Fruit fly (Drosophila melanogaster) whole organism, embryonic: Measurements from ENCODE around the gene TotB.

ENCODE experiments used
- Antp ChIP-seq: fragments of 200-800 bp; sonication (Bioruptor generic); optimal IDR thresholded peaks from 3 replicates; lab custom pipeline; 2016; ENCODE audit warnings: missing biosample characterization, missing genetic modification characterization
- CG1024 ChIP-seq: fragments of 200-800 bp; sonication (Bioruptor generic); IDR thresholded peaks from 2 replicates; pipeline ENCODE4 v1.3.6; 2022; ENCODE audit warnings: missing biosample characterization, missing genetic modification characterization
- CG10431 ChIP-seq: fragments of 200-800 bp; sonication (Bioruptor generic); optimal IDR thresholded peaks from 3 replicates; lab custom pipeline; 2018; ENCODE audit warnings: missing biosample characterization, mild to moderate bottlenecking, missing genetic modification characterization
- CG10979 ChIP-seq: fragments of 200-800 bp; sonication (Bioruptor generic); optimal IDR thresholded peaks from 2 replicates; lab custom pipeline; 2018; ENCODE audit warnings: missing biosample characterization, mild to moderate bottlenecking, missing genetic modification characterization, moderate library complexity
- CG11085 ChIP-seq: fragments of 200-800 bp; sonication (Bioruptor generic); IDR thresholded peaks from 2 replicates; pipeline ENCODE4 v1.3.6; 2022; ENCODE audit warnings: missing biosample characterization, missing genetic modification characterization
- CG11247 ChIP-seq: fragments of 200-800 bp; sonication (Bioruptor generic); IDR thresholded peaks from 2 replicates; pipeline ENCODE4 v1.3.6; 2022; ENCODE audit warnings: missing biosample characterization, missing genetic modification characterization
- CG11560 ChIP-seq: fragments of 200-800 bp; sonication (Bioruptor generic); IDR thresholded peaks from 3 replicates; pipeline ENCODE4 v1.3.6; 2022; ENCODE audit warnings: missing biosample characterization, missing genetic modification characterization
- CG12769 ChIP-seq: fragments of 200-800 bp; sonication (Bioruptor generic); optimal IDR thresholded peaks from 2 replicates; lab custom pipeline; 2019; ENCODE audit warnings: missing biosample characterization, mild to moderate bottlenecking, missing genetic modification characterization, moderate library complexity
- CG13123 ChIP-seq: fragments of 200-800 bp; sonication (Bioruptor generic); optimal IDR thresholded peaks from 2 replicates; lab custom pipeline; 2016; ENCODE audit warnings: missing biosample characterization, missing genetic modification characterization
- CG15514 ChIP-seq: fragments of 200-800 bp; sonication (Bioruptor generic); optimal IDR thresholded peaks from 3 replicates; lab custom pipeline; 2017; ENCODE audit warnings: missing biosample characterization, missing genetic modification characterization, mild to moderate bottlenecking, moderate library complexity, missing genetic modification reagents
- CG2199 ChIP-seq: fragments of 200-800 bp; sonication (Bioruptor generic); IDR thresholded peaks from 3 replicates; pipeline ENCODE4 v1.3.6; 2022; ENCODE audit warnings: missing biosample characterization, missing genetic modification characterization
- CG31365 ChIP-seq: fragments of 200-800 bp; sonication (Bioruptor generic); optimal IDR thresholded peaks from 2 replicates; lab custom pipeline; 2018; ENCODE audit warnings: missing biosample characterization, mild to moderate bottlenecking, missing genetic modification characterization
- CG34376 ChIP-seq: fragments of 200-800 bp; sonication (Bioruptor generic); optimal IDR thresholded peaks from 2 replicates; lab custom pipeline; 2018; ENCODE audit warnings: missing biosample characterization, mild to moderate bottlenecking, missing genetic modification characterization
- CG3847 ChIP-seq: fragments of 200-800 bp; sonication (Bioruptor generic); IDR thresholded peaks from 2 replicates; pipeline ENCODE4 v1.3.6; 2022; ENCODE audit warnings: missing biosample characterization, missing genetic modification characterization
- CG43689 ChIP-seq: fragments of 200-800 bp; sonication (Bioruptor generic); IDR thresholded peaks from 2 replicates; pipeline ENCODE4 v1.3.6; 2022; ENCODE audit warnings: missing biosample characterization, missing genetic modification characterization
- CG4424 ChIP-seq: fragments of 200-800 bp; sonication (Bioruptor generic); optimal IDR thresholded peaks from 3 replicates; lab custom pipeline; 2016; ENCODE audit warnings: missing biosample characterization, missing genetic modification characterization
- CG6683 ChIP-seq: fragments of 200-800 bp; sonication (Bioruptor generic); optimal IDR thresholded peaks from 2 replicates; lab custom pipeline; 2017; ENCODE audit warnings: missing biosample characterization, mild to moderate bottlenecking, missing genetic modification characterization, missing genetic modification reagents
- CG8359 ChIP-seq: fragments of 200-800 bp; sonication (Bioruptor generic); optimal IDR thresholded peaks from 2 replicates; lab custom pipeline; 2017; ENCODE audit warnings: missing biosample characterization, mild to moderate bottlenecking, missing genetic modification characterization, borderline replicate concordance
- CG9727 ChIP-seq: fragments of 200-800 bp; sonication (Bioruptor generic); optimal IDR thresholded peaks from 3 replicates; lab custom pipeline; 2017; ENCODE audit warnings: missing biosample characterization, mild to moderate bottlenecking, missing genetic modification characterization
- Dad ChIP-seq: fragments of 200-800 bp; sonication (Bioruptor generic); optimal IDR thresholded peaks from 3 replicates; lab custom pipeline; 2016; ENCODE audit warnings: missing biosample characterization, missing genetic modification characterization
- Ets65A ChIP-seq: fragments of 200-800 bp; sonication (Bioruptor generic); peaks from one replicate; lab custom pipeline; 2016; ENCODE audit warnings: missing biosample characterization, missing genetic modification characterization
- Ets97D ChIP-seq: fragments of 200-800 bp; sonication (Bioruptor generic); optimal IDR thresholded peaks from 3 replicates; lab custom pipeline; 2016; ENCODE audit warnings: missing biosample characterization, missing genetic modification characterization
- H15 ChIP-seq: fragments of 200-800 bp; sonication (Bioruptor generic); IDR thresholded peaks from 3 replicates; pipeline ENCODE4 v1.3.6; 2022; ENCODE audit warnings: missing biosample characterization, missing genetic modification characterization
- H2.0 ChIP-seq: fragments of 200-800 bp; sonication (Bioruptor generic); IDR thresholded peaks from 2 replicates; pipeline ENCODE4 v1.3.6; 2022; ENCODE audit warnings: missing biosample characterization, missing genetic modification characterization
- Med ChIP-seq: fragments of 200-800 bp; sonication (Bioruptor generic); peaks from one replicate; lab custom pipeline; 2016; ENCODE audit warnings: missing biosample characterization, missing genetic modification characterization, mild to moderate bottlenecking, inconsistent platforms, moderate library complexity
- NFAT ChIP-seq: fragments of 200-800 bp; sonication (Bioruptor generic); IDR thresholded peaks from 2 replicates; pipeline ENCODE4 v1.3.6; 2022; ENCODE audit warnings: missing biosample characterization, missing genetic modification characterization
- Pdp1 ChIP-seq, 2 experiments: fragments of 200-800 bp; sonication (Bioruptor generic); optimal IDR thresholded peaks; 3 replicates each; lab custom pipeline; 2016; ENCODE audit warnings: missing biosample characterization in 2 of 2, missing genetic modification characterization in 2 of 2, mild to moderate bottlenecking in 1 of 2, moderate library complexity in 1 of 2
- Tbp ChIP-seq: fragments of >200 bp; optimal IDR thresholded peaks from 2 replicates; lab custom pipeline; 2018; ENCODE audit warnings: missing biosample characterization, missing genetic modification characterization
- btn ChIP-seq: fragments of 200-800 bp; sonication (Bioruptor generic); optimal IDR thresholded peaks from 2 replicates; lab custom pipeline; 2016; ENCODE audit warnings: missing biosample characterization, missing genetic modification characterization
- ci ChIP-seq: fragments of 200-800 bp; sonication (Bioruptor generic); IDR thresholded peaks from 3 replicates; pipeline ENCODE4 v1.3.6; 2022; ENCODE audit warnings: missing biosample characterization, missing genetic modification characterization
- da ChIP-seq: fragments of 200-800 bp; sonication (Bioruptor generic); optimal IDR thresholded peaks from 2 replicates; lab custom pipeline; 2016; ENCODE audit warnings: missing biosample characterization, missing genetic modification characterization
- eve ChIP-seq, 2 experiments: fragments of >200 bp; optimal IDR thresholded peaks; 2 replicates each; lab custom pipeline; 2017; ENCODE audit warnings: missing biosample characterization in 2 of 2, missing genetic modification characterization in 2 of 2
- ewg ChIP-seq: fragments of 200-800 bp; sonication (Bioruptor generic); optimal IDR thresholded peaks from 3 replicates; lab custom pipeline; 2017; ENCODE audit warnings: mild to moderate bottlenecking, missing biosample characterization, missing genetic modification reagents, missing genetic modification characterization
- fd64A ChIP-seq: fragments of 200-800 bp; sonication (Bioruptor generic); optimal IDR thresholded peaks from 3 replicates; lab custom pipeline; 2018; ENCODE audit warnings: missing biosample characterization, mild to moderate bottlenecking, missing genetic modification characterization
- kni ChIP-seq: fragments of 200-800 bp; sonication (Bioruptor generic); optimal IDR thresholded peaks from 3 replicates; lab custom pipeline; 2017; ENCODE audit warnings: mild to moderate bottlenecking, missing biosample characterization, missing genetic modification reagents, missing genetic modification characterization
- pita ChIP-seq: fragments of 200-800 bp; sonication (Bioruptor generic); optimal IDR thresholded peaks from 2 replicates; lab custom pipeline; 2017; ENCODE audit warnings: missing biosample characterization, mild to moderate bottlenecking, missing genetic modification characterization
- pros ChIP-seq: fragments of 200-800 bp; sonication (Bioruptor generic); optimal IDR thresholded peaks from 3 replicates; lab custom pipeline; 2019; ENCODE audit warnings: missing biosample characterization, mild to moderate bottlenecking, missing genetic modification characterization, moderate library complexity
- pum ChIP-seq: fragments of 200-800 bp; sonication (Bioruptor generic); optimal IDR thresholded peaks from 2 replicates; lab custom pipeline; 2016; ENCODE audit warnings: missing biosample characterization, missing genetic modification characterization
- pzg ChIP-seq: fragments of 200-800 bp; sonication (Bioruptor generic); optimal IDR thresholded peaks from 3 replicates; lab custom pipeline; 2018; ENCODE audit warnings: missing biosample characterization, mild to moderate bottlenecking, missing genetic modification characterization, moderate library complexity
- ranshi ChIP-seq: fragments of 200-800 bp; sonication (Bioruptor generic); IDR thresholded peaks from 2 replicates; pipeline ENCODE4 v1.3.6; 2022; ENCODE audit warnings: missing biosample characterization, missing genetic modification characterization
- repo ChIP-seq: fragments of 200-800 bp; sonication (Bioruptor generic); optimal IDR thresholded peaks from 2 replicates; lab custom pipeline; 2016; ENCODE audit warnings: missing biosample characterization, missing genetic modification characterization
- sc ChIP-seq, 3 experiments: fragments of >200 bp in 2 of 3; fragments of 200-800 bp in 1 of 3; sonication (Bioruptor generic) in 1 of 3; optimal IDR thresholded peaks; 2 replicates in 2 of 3; 3 replicates in 1 of 3; lab custom pipeline; 2017; ENCODE audit warnings: mild to moderate bottlenecking in 1 of 3, missing biosample characterization in 1 of 3, missing genetic modification characterization in 1 of 3, missing genetic modification reagents in 1 of 3
- scrt ChIP-seq: fragments of 200-800 bp; sonication (Bioruptor generic); optimal IDR thresholded peaks from 2 replicates; lab custom pipeline; 2018; ENCODE audit warnings: missing biosample characterization, mild to moderate bottlenecking, missing genetic modification characterization, moderate library complexity
- seq ChIP-seq: fragments of 200-800 bp; sonication (Bioruptor generic); IDR thresholded peaks from 2 replicates; pipeline ENCODE4 v1.3.6; 2022; ENCODE audit warnings: missing biosample characterization, missing genetic modification characterization
- sima ChIP-seq: fragments of 200-800 bp; sonication (Bioruptor generic); optimal IDR thresholded peaks from 2 replicates; lab custom pipeline; 2016; ENCODE audit warnings: missing biosample characterization, missing genetic modification characterization
- wdn ChIP-seq: fragments of 200-800 bp; sonication (Bioruptor generic); IDR thresholded peaks from 2 replicates; pipeline ENCODE4 v1.3.6; 2022; ENCODE audit warnings: missing biosample characterization, missing genetic modification characterization

Gene TotB

DNA sequence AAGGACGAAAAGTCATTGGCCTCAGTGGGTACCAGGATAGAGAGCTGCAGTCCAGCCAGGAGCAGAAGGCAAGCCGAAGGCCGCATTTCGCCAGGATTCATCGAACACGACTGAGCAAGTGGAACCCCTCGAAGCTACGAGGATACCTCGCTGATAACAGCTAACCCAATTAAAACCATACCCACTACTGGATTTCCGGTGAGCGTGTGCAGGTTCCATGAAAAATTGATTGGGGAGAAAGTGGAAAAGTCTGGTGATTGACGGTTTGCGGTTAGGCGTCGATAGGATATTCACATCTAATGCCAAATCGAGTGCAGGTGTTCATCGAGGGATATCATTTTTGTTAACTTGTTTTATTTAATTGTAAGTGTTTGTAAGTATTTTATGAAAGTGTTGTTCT is 13.9 kb upstream of the TotB start, which contains the start of gene Ir93a:
Gene Ir93a, minus strand, starts transcription at position 101 of the 400 bp plus-strand sequence.
- TF ChIP-seq sima (GFP tag; lab: Kevin White, UChicago) (no peak), Ets97D (GFP tag; lab: Kevin White, UChicago) (no peak), H2.0 (no peak), CG1024 (no peak), Antp (no peak), CG3847 (GFP tag; lab: Robert Waterston, UW) (no peak), wdn (no peak), repo (GFP tag; lab: Kevin White, UChicago) (no peak), sc (optimal IDR thresholded peaks at IDR 0.05; lab: Kevin White, UChicago) (no peak), sc (GFP tag; optimal IDR thresholded peaks at IDR 0.05; lab: Kevin White, UChicago) (no peak), ci (GFP tag; lab: Robert Waterston, UW) (no peak), pum (no peak), CG43689 (GFP tag; lab: Robert Waterston, UW) (no peak), Dad (GFP tag; lab: Kevin White, UChicago) (no peak), CG6683 (GFP tag; lab: Kevin White, UChicago) (no peak), CG4424 (GFP tag; lab: Kevin White, UChicago) (no peak), CG11247 (GFP tag; lab: Robert Waterston, UW) (no peak), Ets65A (GFP tag; lab: Kevin White, UChicago) (no peak), kni (GFP tag; lab: Kevin White, UChicago) (no peak)

DNA sequence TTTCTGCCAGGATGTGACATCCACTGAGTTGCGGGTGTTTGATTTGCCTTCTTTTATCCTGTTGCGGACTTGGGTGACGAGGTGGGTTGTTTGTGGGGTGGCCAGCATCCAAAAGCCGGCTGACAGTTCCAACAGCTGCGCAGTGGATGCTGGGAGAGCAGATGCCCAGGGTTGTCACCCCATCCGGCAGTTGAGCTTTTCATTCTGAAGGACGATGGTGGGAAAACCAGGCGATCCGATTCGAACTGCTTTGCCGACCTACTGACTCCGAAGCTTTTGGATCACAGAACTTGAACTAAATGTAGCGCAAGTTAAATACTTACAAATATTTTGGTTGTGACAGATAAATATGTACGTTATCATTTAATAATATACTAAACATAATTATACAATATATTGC is 7.5 kb upstream of the TotB start, which contains the start of gene KaiR1D:
Gene KaiR1D, minus strand, starts transcription at position 28 of the 400 bp plus-strand sequence.
- TF ChIP-seq seq (GFP tag; lab: Robert Waterston, UW) (peak; percentile 42; the same call in 1 of the 2 replicates), NFAT (0 out of 2 replicates have a peak, but pooled peaks have one; percentile 14), pzg (GFP tag; lab: Kevin White, UChicago) (peak; percentile 43), CG11560 (tag; lab: Robert Waterston, UW) (no peak), CG10979 (tag; lab: Kevin White, UChicago) (no peak), btn (no peak), CG8359 (GFP tag; lab: Kevin White, UChicago) (no peak), fd64A (no peak), ewg (GFP tag; lab: Kevin White, UChicago) (peak; percentile 100), CG10431 (GFP tag; lab: Kevin White, UChicago) (no peak), CG11085 (no peak), Pdp1 (GFP tag; optimal IDR thresholded peaks at IDR 0.05; lab: Kevin White, UChicago) (no peak), H15 (0 out of 3 replicates have a peak, but pooled peaks have one; percentile 18), ranshi (GFP tag; lab: Robert Waterston, UW) (no peak), CG2199 (no peak), scrt (peak; percentile 87), CG34376 (GFP tag; lab: Kevin White, UChicago) (no peak), pita (no peak), pros (GFP tag; lab: Kevin White, UChicago) (no peak), CG15514 (GFP tag; lab: Kevin White, UChicago) (peak; percentile 88), da (GFP tag; lab: Kevin White, UChicago) (no peak), Tbp (no peak), Med (GFP tag; lab: Kevin White, UChicago) (no peak), CG31365 (peak; percentile 70), CG13123 (no peak), CG9727 (GFP tag; lab: Kevin White, UChicago) (no peak), CG12769 (tag; lab: Kevin White, UChicago) (no peak), eve (GFP tag; optimal IDR thresholded peaks at IDR 0.05; lab: Kevin White, UChicago) (no peak)
- TF ChIP-seq, all 482 proteins: peak for 8
